Fruit fly (Drosophila melanogaster) whole organism, prepupa: ENCODE measurements around the gene betaTub85D.

Experiments used
- Blimp-1 ChIP-seq: fragments of 200-800 bp; sonication (Bioruptor generic); optimal IDR thresholded peaks from 3 replicates; lab custom pipeline; 2017; ENCODE audit warnings: missing biosample characterization, missing genetic modification characterization, mild to moderate bottlenecking, moderate library complexity, missing genetic modification reagents
- CG10631 ChIP-seq: fragments of 200-800 bp; sonication (Bioruptor generic); optimal IDR thresholded peaks from 2 replicates; lab custom pipeline; 2016; ENCODE audit warnings: missing biosample characterization, missing genetic modification characterization
- CG11294 ChIP-seq: fragments of 200-800 bp; sonication (Bioruptor generic); IDR thresholded peaks from 2 replicates; pipeline ENCODE4 v1.3.6; 2022; ENCODE audit warnings: missing biosample characterization, missing genetic modification characterization
- CG11902 ChIP-seq: fragments of 200-800 bp; sonication (Bioruptor generic); optimal IDR thresholded peaks from 3 replicates; lab custom pipeline; 2016; ENCODE audit warnings: missing biosample characterization, missing genetic modification characterization
- CG15336 ChIP-seq: fragments of 200-800 bp; sonication (Bioruptor generic); IDR thresholded peaks from 2 replicates; pipeline ENCODE4 v1.3.6; 2022; ENCODE audit warnings: missing biosample characterization, missing genetic modification characterization
- CG1621 ChIP-seq: fragments of 200-800 bp; sonication (Bioruptor generic); optimal IDR thresholded peaks from 3 replicates; lab custom pipeline; 2018; ENCODE audit warnings: missing biosample characterization, mild to moderate bottlenecking, missing genetic modification characterization
- CG16779 ChIP-seq: fragments of 200-800 bp; sonication (Bioruptor generic); optimal IDR thresholded peaks from 3 replicates; lab custom pipeline; 2017; ENCODE audit warnings: missing biosample characterization, mild to moderate bottlenecking, missing genetic modification characterization
- CG3032 ChIP-seq: fragments of 200-800 bp; optimal IDR thresholded peaks from 2 replicates; lab custom pipeline; 2019; ENCODE audit warnings: missing biosample characterization, mild to moderate bottlenecking, missing genetic modification characterization, moderate library complexity
- CG31627 ChIP-seq: fragments of 200-800 bp; sonication (Bioruptor generic); optimal IDR thresholded peaks from 3 replicates; lab custom pipeline; 2016; ENCODE audit warnings: missing biosample characterization, missing genetic modification characterization
- CG32006 ChIP-seq: fragments of 200-800 bp; sonication (Bioruptor generic); optimal IDR thresholded peaks from 3 replicates; lab custom pipeline; 2017; ENCODE audit warnings: missing biosample characterization, mild to moderate bottlenecking, missing genetic modification characterization
- CG34406 ChIP-seq: fragments of 200-800 bp; sonication (Bioruptor generic); optimal IDR thresholded peaks from 3 replicates; lab custom pipeline; 2016; ENCODE audit warnings: missing biosample characterization, missing genetic modification characterization
- CG3919 ChIP-seq: fragments of 200-800 bp; sonication (Bioruptor generic); optimal IDR thresholded peaks from 3 replicates; lab custom pipeline; 2016; ENCODE audit warnings: missing biosample characterization, missing genetic modification characterization
- CG6276 ChIP-seq: fragments of 200-800 bp; sonication (Bioruptor generic); optimal IDR thresholded peaks from 2 replicates; lab custom pipeline; 2017; ENCODE audit warnings: missing biosample characterization, mild to moderate bottlenecking, missing genetic modification characterization
- CG6792 ChIP-seq: fragments of 200-800 bp; sonication (Bioruptor generic); optimal IDR thresholded peaks from 3 replicates; lab custom pipeline; 2016; ENCODE audit warnings: missing biosample characterization, missing genetic modification characterization
- CG6808 ChIP-seq: fragments of 200-800 bp; sonication (Bioruptor generic); optimal IDR thresholded peaks from 3 replicates; lab custom pipeline; 2017; ENCODE audit warnings: missing biosample characterization, missing genetic modification characterization, mild to moderate bottlenecking, moderate library complexity, missing genetic modification reagents
- CG6854 ChIP-seq: fragments of 200-800 bp; sonication (Bioruptor generic); optimal IDR thresholded peaks from 2 replicates; lab custom pipeline; 2017; ENCODE audit warnings: missing biosample characterization, mild to moderate bottlenecking, missing genetic modification characterization
- CG8119 ChIP-seq: fragments of 200-800 bp; sonication (Bioruptor generic); IDR thresholded peaks from 3 replicates; pipeline ENCODE4 v1.3.6; 2022; ENCODE audit warnings: missing biosample characterization, missing genetic modification characterization
- CG8632 ChIP-seq: fragments of 200-800 bp; sonication (Bioruptor generic); optimal IDR thresholded peaks from 3 replicates; lab custom pipeline; 2016; ENCODE audit warnings: missing biosample characterization, missing genetic modification characterization
- CG9139 ChIP-seq: fragments of 200-800 bp; sonication (Bioruptor generic); optimal IDR thresholded peaks from 3 replicates; lab custom pipeline; 2017; ENCODE audit warnings: missing biosample characterization, mild to moderate bottlenecking, missing genetic modification characterization
- Eip75B ChIP-seq: fragments of 200-800 bp; sonication (Bioruptor generic); optimal IDR thresholded peaks from 3 replicates; lab custom pipeline; 2016; ENCODE audit warnings: missing biosample characterization, missing genetic modification characterization
- Eip78C ChIP-seq: fragments of 200-800 bp; sonication (Bioruptor generic); peaks from one replicate; lab custom pipeline; 2016; ENCODE audit warnings: missing biosample characterization, missing genetic modification characterization
- Eip93F ChIP-seq: fragments of 200-800 bp; sonication (Bioruptor generic); optimal IDR thresholded peaks from 2 replicates; lab custom pipeline; 2016; ENCODE audit warnings: missing biosample characterization, mild to moderate bottlenecking, missing genetic modification characterization
- Ets21C ChIP-seq: fragments of 200-800 bp; sonication (Bioruptor generic); optimal IDR thresholded peaks from 3 replicates; lab custom pipeline; 2016; ENCODE audit warnings: missing biosample characterization, missing genetic modification characterization
- Gug ChIP-seq: fragments of 200-800 bp; sonication (Bioruptor generic); IDR thresholded peaks from 2 replicates; pipeline ENCODE4 v1.3.6; 2022; ENCODE audit warnings: missing biosample characterization, missing genetic modification characterization
- Hr38 ChIP-seq: sonication (Bioruptor generic); optimal IDR thresholded peaks from 2 replicates; lab custom pipeline; 2016; ENCODE audit warnings: missing biosample characterization, missing genetic modification characterization
- Hr4 ChIP-seq: fragments of 200-800 bp; sonication (Bioruptor generic); optimal IDR thresholded peaks from 3 replicates; lab custom pipeline; 2016; ENCODE audit warnings: missing biosample characterization, missing genetic modification characterization
- Lpt ChIP-seq: fragments of 200-800 bp; sonication (Bioruptor generic); optimal IDR thresholded peaks from 3 replicates; lab custom pipeline; 2016; ENCODE audit warnings: missing biosample characterization, missing genetic modification characterization
- Met ChIP-seq: fragments of 200-800 bp; sonication (Bioruptor generic); optimal IDR thresholded peaks from 3 replicates; lab custom pipeline; 2016; ENCODE audit warnings: missing biosample characterization, missing genetic modification characterization
- OdsH ChIP-seq: fragments of 200-800 bp; sonication (Bioruptor generic); optimal IDR thresholded peaks from 3 replicates; lab custom pipeline; 2016; ENCODE audit warnings: missing biosample characterization, missing genetic modification characterization
- Smox ChIP-seq: fragments of 200-800 bp; sonication (Bioruptor generic); optimal IDR thresholded peaks from 3 replicates; lab custom pipeline; 2016; ENCODE audit warnings: missing biosample characterization, missing genetic modification characterization
- Sox14 ChIP-seq: fragments of 200-800 bp; sonication (Bioruptor generic); optimal IDR thresholded peaks from 3 replicates; lab custom pipeline; 2016; ENCODE audit warnings: missing biosample characterization, missing genetic modification characterization
- Sox15 ChIP-seq: fragments of 200-800 bp; sonication (Bioruptor generic); optimal IDR thresholded peaks from 3 replicates; lab custom pipeline; 2016; ENCODE audit warnings: missing biosample characterization, missing genetic modification characterization
- acj6 ChIP-seq: fragments of 200-800 bp; sonication (Bioruptor generic); optimal IDR thresholded peaks from 3 replicates; lab custom pipeline; 2016; ENCODE audit warnings: missing biosample characterization, missing genetic modification characterization
- cyc ChIP-seq: fragments of 200-800 bp; sonication (Bioruptor generic); optimal IDR thresholded peaks from 3 replicates; lab custom pipeline; 2016; ENCODE audit warnings: missing biosample characterization, missing genetic modification characterization
- dsx ChIP-seq: fragments of 200-800 bp; optimal IDR thresholded peaks from 3 replicates; lab custom pipeline; 2019; ENCODE audit warnings: missing biosample characterization, mild to moderate bottlenecking, missing genetic modification characterization, moderate library complexity; ENCODE audit not compliant: poor library complexity, severe bottlenecking
- eg ChIP-seq: fragments of 200-800 bp; sonication (Bioruptor generic); IDR thresholded peaks from 3 replicates; pipeline ENCODE4 v1.3.6; 2022; ENCODE audit warnings: missing biosample characterization, missing genetic modification characterization
- esn ChIP-seq: fragments of 200-800 bp; sonication (Bioruptor generic); optimal IDR thresholded peaks from 2 replicates; lab custom pipeline; 2016; ENCODE audit warnings: missing biosample characterization, mild to moderate bottlenecking, missing genetic modification characterization, moderate library complexity
- fd85E ChIP-seq: fragments of 200-800 bp; sonication (Bioruptor generic); optimal IDR thresholded peaks from 3 replicates; lab custom pipeline; 2016; ENCODE audit warnings: missing biosample characterization, missing genetic modification characterization
- fkh ChIP-seq: fragments of 200-800 bp; sonication (Bioruptor generic); optimal IDR thresholded peaks from 3 replicates; lab custom pipeline; 2017; ENCODE audit warnings: missing biosample characterization, mild to moderate bottlenecking, missing genetic modification characterization, moderate library complexity
- lz ChIP-seq: fragments of 200-800 bp; sonication (Bioruptor generic); optimal IDR thresholded peaks from 3 replicates; lab custom pipeline; 2016; ENCODE audit warnings: missing biosample characterization, missing genetic modification characterization
- net ChIP-seq: fragments of 200-800 bp; sonication (Bioruptor generic); optimal IDR thresholded peaks from 3 replicates; lab custom pipeline; 2016; ENCODE audit warnings: missing biosample characterization, missing genetic modification characterization
- pdm3 ChIP-seq: fragments of 200-800 bp; sonication (Bioruptor generic); optimal IDR thresholded peaks from 3 replicates; lab custom pipeline; 2016; ENCODE audit warnings: missing biosample characterization, missing genetic modification characterization
- spab ChIP-seq: fragments of 200-800 bp; sonication (Bioruptor generic); optimal IDR thresholded peaks from 2 replicates; lab custom pipeline; 2017; ENCODE audit warnings: missing biosample characterization, mild to moderate bottlenecking, missing genetic modification characterization, missing genetic modification reagents
- ss ChIP-seq, 2 experiments: fragments of 200-800 bp; sonication (Bioruptor generic); optimal IDR thresholded peaks; 2 replicates in 1 of 2; 3 replicates in 1 of 2; lab custom pipeline; 2017 to 2018; ENCODE audit warnings: mild to moderate bottlenecking in 2 of 2, missing biosample characterization in 2 of 2, missing genetic modification characterization in 2 of 2, moderate library complexity in 1 of 2
- svp ChIP-seq: fragments of 200-800 bp; sonication (Bioruptor generic); peaks from one replicate; lab custom pipeline; 2016; ENCODE audit warnings: missing biosample characterization, missing genetic modification characterization
- topi ChIP-seq: fragments of 200-800 bp; sonication (Bioruptor generic); optimal IDR thresholded peaks from 3 replicates; lab custom pipeline; 2016; ENCODE audit warnings: missing biosample characterization, missing genetic modification characterization
- vri ChIP-seq: fragments of 200-800 bp; sonication (Bioruptor generic); optimal IDR thresholded peaks from 3 replicates; lab custom pipeline; 2016; ENCODE audit warnings: missing biosample characterization, mild to moderate bottlenecking, missing genetic modification characterization

The betaTub85D gene

DNA sequence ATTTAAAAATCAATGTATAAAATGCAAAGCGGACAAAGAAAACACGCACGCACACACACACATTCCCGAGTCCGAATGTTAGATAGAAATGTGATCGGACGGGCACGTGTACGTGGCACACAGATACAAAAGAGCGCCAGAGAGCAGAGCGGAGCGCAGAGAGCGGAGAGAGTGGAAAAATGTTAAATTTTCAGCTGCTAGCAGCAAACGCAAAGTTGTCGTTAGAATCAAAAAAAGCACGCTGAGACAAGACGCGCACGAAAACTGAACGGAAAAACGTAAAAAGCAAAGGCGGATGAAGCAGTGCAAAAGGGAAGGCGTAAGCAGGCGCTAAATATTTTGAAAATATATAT, 9.2 kb upstream of the betaTub85D start (continued):
- TF ChIP-seq OdsH (GFP tag; lab: Kevin White, UChicago), result no peak
- no peak for TF ChIP-seq Eip93F (GFP tag; lab: Kevin White, UChicago)
- TF ChIP-seq CG6276 (GFP tag; lab: Kevin White, UChicago), result no peak
- TF ChIP-seq spab (GFP tag; lab: Kevin White, UChicago), result no peak
- no peak for TF ChIP-seq CG8632 (GFP tag; lab: Kevin White, UChicago)
- TF ChIP-seq Met, result no peak
- TF ChIP-seq Eip75B (GFP tag; lab: Kevin White, UChicago), result peak; percentile 14
- no peak for TF ChIP-seq CG31627 (GFP tag; lab: Kevin White, UChicago)
- TF ChIP-seq CG1621 (tag; lab: Kevin White, UChicago), result no peak
- TF ChIP-seq CG9139 (GFP tag; lab: Kevin White, UChicago), result no peak
- TF ChIP-seq Eip78C (GFP tag; lab: Kevin White, UChicago), result peak; percentile 74
- TF ChIP-seq net (GFP tag; lab: Kevin White, UChicago), result peak; percentile 26
- TF ChIP-seq pdm3, result no peak
- TF ChIP-seq ss (GFP tag; optimal IDR thresholded peaks at IDR 0.05; lab: Kevin White, UChicago), result no peak
- TF ChIP-seq CG15336 (GFP tag; lab: Robert Waterston, UW), result no peak
- TF ChIP-seq cyc (GFP tag; lab: Kevin White, UChicago), result no peak
- no peak for TF ChIP-seq Smox
- no peak for TF ChIP-seq CG6808 (GFP tag; lab: Kevin White, UChicago)
- TF ChIP-seq Sox14 (GFP tag; lab: Kevin White, UChicago), result peak; percentile 76
- TF ChIP-seq CG32006, result no peak
- peak; percentile 3 for TF ChIP-seq CG3919
- TF ChIP-seq CG11294 (GFP tag; lab: Robert Waterston, UW), result no peak
- no peak for TF ChIP-seq CG6792 (GFP tag; lab: Kevin White, UChicago)
- peak; percentile 1 for TF ChIP-seq esn (GFP tag; lab: Kevin White, UChicago)
- peak; percentile 19 for TF ChIP-seq Lpt (GFP tag; lab: Kevin White, UChicago)
- no peak for TF ChIP-seq eg (GFP tag; lab: Robert Waterston, UW)
- peak; percentile 49 for TF ChIP-seq CG16779
- TF ChIP-seq CG11902 (GFP tag; lab: Kevin White, UChicago), result no peak
- TF ChIP-seq CG3032 (tag; lab: Kevin White, UChicago), result no peak
- no peak for TF ChIP-seq Ets21C (GFP tag; lab: Kevin White, UChicago)
- TF ChIP-seq Sox15 (GFP tag; lab: Kevin White, UChicago), result no peak
- no peak for TF ChIP-seq svp (GFP tag; lab: Kevin White, UChicago)
- peak; percentile 62 for TF ChIP-seq CG6854 (GFP tag; lab: Kevin White, UChicago)
- no peak for TF ChIP-seq lz (GFP tag; lab: Kevin White, UChicago)

DNA sequence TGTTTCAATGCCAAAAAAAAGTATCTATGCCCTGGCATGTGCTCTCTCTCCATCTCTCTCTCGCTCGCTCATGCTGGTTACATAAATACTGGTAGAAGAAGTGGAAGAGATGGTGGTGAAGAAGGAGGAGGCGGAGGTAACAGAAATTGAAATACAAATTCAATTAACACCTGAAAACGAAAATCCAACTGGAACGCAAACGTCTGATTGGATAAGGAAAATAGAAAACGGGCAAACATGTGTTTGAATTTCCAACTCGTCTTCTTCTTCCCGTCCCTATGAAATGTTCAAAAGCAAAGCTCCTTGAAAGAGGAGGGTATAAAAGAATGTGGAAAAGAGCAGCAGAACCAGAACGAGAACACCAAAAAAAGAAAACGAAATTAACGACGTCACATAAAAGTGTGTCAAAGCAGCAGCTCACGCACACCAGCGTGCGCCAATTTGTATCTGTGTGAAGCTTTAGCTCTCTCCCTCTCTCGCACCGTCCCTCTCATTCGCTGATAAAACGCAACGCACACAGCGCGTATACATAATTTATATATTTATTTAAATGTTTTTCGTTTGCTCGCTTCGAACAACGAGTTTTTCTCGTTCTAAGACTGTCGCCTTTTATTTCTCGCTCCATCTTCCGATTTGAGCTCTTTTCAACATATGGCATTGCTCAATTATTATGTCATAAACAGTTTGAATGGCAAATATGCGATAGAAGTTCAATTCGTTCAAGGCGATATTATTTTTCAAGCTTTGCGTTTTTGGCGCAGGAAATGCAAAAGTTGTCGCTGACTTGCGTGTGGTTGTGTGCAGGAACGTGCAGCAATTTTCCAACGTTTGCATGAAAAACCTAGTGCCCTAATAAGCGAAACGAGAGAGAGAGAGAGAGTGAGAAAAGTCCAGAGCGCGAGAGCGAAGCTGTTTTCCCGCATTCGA, 8.6 kb upstream of the betaTub85D start:
- TF ChIP-seq CG3919, result no peak
- TF ChIP-seq pdm3, result no peak
- TF ChIP-seq vri (GFP tag; lab: Kevin White, UChicago), result peak; percentile 64
- TF ChIP-seq Ets21C (GFP tag; lab: Kevin White, UChicago), result no peak
- no peak for TF ChIP-seq CG9139 (GFP tag; lab: Kevin White, UChicago)
- no peak for TF ChIP-seq ss (GFP tag; optimal IDR thresholded peaks at IDR 0.05; lab: Kevin White, UChicago)
- no peak for TF ChIP-seq CG16779
- TF ChIP-seq CG11902 (GFP tag; lab: Kevin White, UChicago), result no peak
- TF ChIP-seq Eip78C (GFP tag; lab: Kevin White, UChicago), result peak; percentile 82
- no peak for TF ChIP-seq Met
- no peak for TF ChIP-seq CG10631
- TF ChIP-seq dsx (GFP tag; lab: Kevin White, UChicago), result no peak
- TF ChIP-seq OdsH (GFP tag; lab: Kevin White, UChicago), result no peak
- TF ChIP-seq Eip93F (GFP tag; lab: Kevin White, UChicago), result peak; percentile 32
- no peak for TF ChIP-seq CG8632 (GFP tag; lab: Kevin White, UChicago)
- TF ChIP-seq CG11294 (GFP tag; lab: Robert Waterston, UW), result no peak
- TF ChIP-seq Gug (GFP tag; lab: Robert Waterston, UW), result no peak
- TF ChIP-seq acj6, result no peak
- TF ChIP-seq Hr4 (GFP tag; lab: Kevin White, UChicago), result no peak
- no peak for TF ChIP-seq fd85E (GFP tag; lab: Kevin White, UChicago)
- peak; percentile 9 for TF ChIP-seq fkh (GFP tag; lab: Kevin White, UChicago)
- TF ChIP-seq CG34406 (GFP tag; lab: Kevin White, UChicago), result no peak
- TF ChIP-seq Eip75B (GFP tag; lab: Kevin White, UChicago), result no peak
- no peak for TF ChIP-seq CG31627 (GFP tag; lab: Kevin White, UChicago)
- no peak for TF ChIP-seq Blimp-1
- TF ChIP-seq topi, result no peak
- no peak for TF ChIP-seq CG6276 (GFP tag; lab: Kevin White, UChicago)
- TF ChIP-seq CG8119, result no peak
- TF ChIP-seq Hr38, result no peak
- no peak for TF ChIP-seq cyc (GFP tag; lab: Kevin White, UChicago)
